Worm (Caenorhabditis elegans): ENCODE results near the gene xpb-1.
A peak's percentile ranks its signal among the peaks of the same experiment; 100 is the strongest.

Gene xpb-1

DNA sequence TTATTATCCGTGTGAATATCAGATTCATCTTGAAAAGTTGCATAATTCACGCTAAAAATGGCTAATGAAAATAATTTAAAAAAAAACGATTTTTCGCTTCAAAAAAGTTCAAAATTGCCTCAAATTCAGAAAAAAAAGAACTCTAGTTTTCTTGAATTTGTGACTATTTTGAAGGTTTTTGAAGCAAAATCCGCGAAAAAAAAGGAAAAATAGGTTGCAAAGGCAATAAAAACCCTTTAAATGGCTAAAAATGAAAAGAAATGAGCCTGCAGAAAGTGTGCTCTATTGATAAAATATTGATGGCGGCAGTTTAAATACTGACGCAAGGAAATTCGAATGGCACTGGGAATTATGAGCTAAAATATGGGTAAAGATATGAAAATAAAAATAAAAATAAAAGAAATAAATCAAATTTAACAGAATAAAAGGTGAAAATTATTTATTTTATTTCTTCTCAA, 54.0 kb downstream of the xpb-1 start, which contains the start of gene Y66D12A.7 (continued):
- peak; percentile 73 for TF ChIP-seq mcd-1 (GFP tag; IDR thresholded peaks at IDR 0.05)
- TF ChIP-seq lin-35 (GFP tag; optimal IDR thresholded peaks at IDR 0.05) = peak in 1 of 3 experiments; percentile 17
- TF ChIP-seq B0035.1 (tag; optimal IDR thresholded peaks at IDR 0.05) = no peak
- no peak for TF ChIP-seq ceh-79 (tag; optimal IDR thresholded peaks at IDR 0.05)
- TF ChIP-seq ekl-4 (GFP tag; IDR thresholded peaks at IDR 0.05) = no peak
- TF ChIP-seq repo-1 (tag; optimal IDR thresholded peaks at IDR 0.05) = no peak
- no peak for TF ChIP-seq lsy-27 (tag; optimal IDR thresholded peaks at IDR 0.05; ENCODE audit: borderline replicate concordance, insufficient read depth)
- TF ChIP-seq T26A5.8 (tag; optimal IDR thresholded peaks at IDR 0.05) = no peak

DNA sequence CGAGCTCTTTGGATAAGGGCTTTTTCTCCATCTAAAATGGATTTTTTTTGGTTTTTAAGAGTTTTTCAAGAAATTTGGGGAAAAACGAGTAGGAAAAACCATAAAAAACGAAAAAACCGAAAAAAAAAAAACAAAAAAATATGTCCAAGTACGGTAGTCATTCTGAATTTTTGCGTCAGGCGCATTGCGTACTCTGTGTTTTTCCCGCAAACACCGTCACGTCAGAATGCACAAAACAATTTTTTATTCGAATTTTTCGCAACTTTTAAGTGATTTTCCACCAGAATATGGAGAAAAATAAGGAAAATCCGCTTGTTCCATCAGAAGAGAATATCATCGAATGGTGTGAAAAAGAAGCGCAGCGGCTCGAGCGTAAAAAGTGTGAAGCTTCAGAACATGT, 54.9 kb downstream of the xpb-1 start, which contains the start of the genes Y66D12A.6 and ceh-92:
Y66D12A.6 (minus strand) TSS at position 31 of the 400 bp plus-strand sequence.
ceh-92 (plus strand) TSS at position 229 of the 400 bp plus-strand sequence.
- TF ChIP-seq F10E7.11 (tag; optimal IDR thresholded peaks at IDR 0.05) (no peak), lin-35 (GFP tag; optimal IDR thresholded peaks at IDR 0.05) (no peak), pha-4 (tag; optimal IDR thresholded peaks at IDR 0.05) (no peak), F37B4.10 (GFP tag; IDR thresholded peaks at IDR 0.05) (no peak), madf-6 (GFP tag; IDR thresholded peaks at IDR 0.05) (peak; percentile 64), ccch-3 (GFP tag; optimal IDR thresholded peaks at IDR 0.05) (no peak), Y79H2A.3 (GFP tag; conservative IDR thresholded peaks at IDR 0.05) (no peak), snpc-3.4 (tag; optimal IDR thresholded peaks at IDR 0.05) (peak; percentile 1), Y53F4B.3 (GFP tag; IDR thresholded peaks at IDR 0.05) (no peak), nfya-1 (tag; optimal IDR thresholded peaks at IDR 0.05; ENCODE audit: borderline replicate concordance, insufficient read depth) (no peak), nhr-179 (tag; optimal IDR thresholded peaks at IDR 0.05) (no peak), C06A6.2 (GFP tag; conservative IDR thresholded peaks at IDR 0.05) (no peak), gei-17 (GFP tag; optimal IDR thresholded peaks at IDR 0.05) (no peak), atf-7 (tag; optimal IDR thresholded peaks at IDR 0.05) (no peak), him-1 (tag; optimal IDR thresholded peaks at IDR 0.05) (no peak), egrh-3 (GFP tag; IDR thresholded peaks at IDR 0.05) (no peak), F49E8.2 (tag; optimal IDR thresholded peaks at IDR 0.05; ENCODE audit: insufficient read depth) (peak; percentile 70), unc-130 (GFP tag; optimal IDR thresholded peaks at IDR 0.05) (no peak), akir-1 (GFP tag; optimal IDR thresholded peaks at IDR 0.05) (no peak), sdz-38 (tag; optimal IDR thresholded peaks at IDR 0.05) (no peak), lin-40 (tag; optimal IDR thresholded peaks at IDR 0.05) (no peak), fkh-3 (tag; optimal IDR thresholded peaks at IDR 0.05) (no peak), F23B12.7 (tag; optimal IDR thresholded peaks at IDR 0.05; ENCODE audit: insufficient read depth) (peak; percentile 5), nhr-80 (tag; optimal IDR thresholded peaks at IDR 0.05) (no peak), bed-2 (GFP tag; IDR thresholded peaks at IDR 0.05) (no peak), dpl-1 (GFP tag; optimal IDR thresholded peaks at IDR 0.05) (peak; percentile 25), sptf-2 (GFP tag; optimal IDR thresholded peaks at IDR 0.05) (no peak), ztf-26 (tag; optimal IDR thresholded peaks at IDR 0.05) (no peak), snpc-4 (GFP tag; optimal IDR thresholded peaks at IDR 0.05) (no peak), snpc-4 (tag; optimal IDR thresholded peaks at IDR 0.05) (no peak), rpc-1 (optimal IDR thresholded peaks at IDR 0.05) (no peak), rpc-1 (tag; optimal IDR thresholded peaks at IDR 0.05) (no peak), attf-6 (GFP tag; IDR thresholded peaks at IDR 0.05) (no peak), K11D2.4 (GFP tag; IDR thresholded peaks at IDR 0.05) (no peak), ztf-18 (tag; optimal IDR thresholded peaks at IDR 0.05) (no peak), tbx-9 (tag; optimal IDR thresholded peaks at IDR 0.05; ENCODE audit: borderline replicate concordance) (no peak), sea-2 (GFP tag; IDR thresholded peaks at IDR 0.05) (no peak), Y53G8AR.9 (GFP tag; conservative IDR thresholded peaks at IDR 0.05) (no peak), ama-1 (optimal IDR thresholded peaks at IDR 0.05) (no peak), ama-1 (GFP tag; optimal IDR thresholded peaks at IDR 0.05) (no peak), ceh-79 (tag; optimal IDR thresholded peaks at IDR 0.05) (no peak), egl-18 (GFP tag; IDR thresholded peaks at IDR 0.05) (no peak), mxl-1 (tag; optimal IDR thresholded peaks at IDR 0.05) (no peak), T26A5.8 (tag; optimal IDR thresholded peaks at IDR 0.05) (no peak)

Data from whole organism, young adult.